Fruit fly (Drosophila melanogaster): ENCODE data around the gene CG7099.

- TF ChIP-seq EcR (GFP tag; optimal IDR thresholded peaks at IDR 0.05) (no peak), CG10348 (GFP tag; IDR thresholded peaks at IDR 0.05) (0 out of 2 replicates have a peak, but pooled peaks have one; percentile 22), CG8301 (tag; optimal IDR thresholded peaks at IDR 0.05) (no peak), Snoo (tag; optimal IDR thresholded peaks at IDR 0.05) (peak; percentile 57)
These were observed 8.8 kb upstream of the CG7099 start, which contains the start of the genes CG9302 and beta'COP for dm6 chr2L:13378488-13378964.

Measured in whole organism, pupa.